Worm (Caenorhabditis elegans) whole organism, midembryonic: Measurements from ENCODE around the gene gpx-4.

Experiments
- T22C8.4 ChIP-seq: fragments of 200-800 bp; sonication (Bioruptor generic); IDR thresholded peaks from 2 replicates; pipeline ENCODE4 v1.3.6; 2022; ENCODE audit warnings: missing genetic modification characterization, missing compliant biosample characterization
- flt-1 ChIP-seq: fragments of 200-800 bp; sonication (Bioruptor generic); IDR thresholded peaks from 2 replicates; pipeline ENCODE4 v1.3.6; 2022; ENCODE audit warnings: missing genetic modification characterization, missing compliant biosample characterization
- ref-1 ChIP-seq: fragments of 200-800 bp; sonication (Bioruptor generic); conservative IDR thresholded peaks from 2 replicates; pipeline ENCODE4 v1.3.6; 2022; ENCODE audit warnings: missing genetic modification reagents, missing genetic modification characterization, missing compliant biosample characterization
- ztf-29 ChIP-seq: fragments of 200-800 bp; sonication (Bioruptor generic); IDR thresholded peaks from 2 replicates; pipeline ENCODE4 v1.3.6; 2022; ENCODE audit warnings: missing genetic modification reagents, missing genetic modification characterization, missing compliant biosample characterization

- TF ChIP-seq flt-1 (no peak), ztf-29 (GFP tag; lab: Robert Waterston, UW) (no peak), ref-1 (GFP tag; lab: Robert Waterston, UW) (no peak), T22C8.4 (GFP tag; lab: Robert Waterston, UW) (no peak)
Measured at ce11 chrIV:2711122-2711669, 36.4 kb upstream of the gpx-4 start.
